Comparison of ENCODE assay signal across 4 worm cellular contexts in the genomic region with DNA sequence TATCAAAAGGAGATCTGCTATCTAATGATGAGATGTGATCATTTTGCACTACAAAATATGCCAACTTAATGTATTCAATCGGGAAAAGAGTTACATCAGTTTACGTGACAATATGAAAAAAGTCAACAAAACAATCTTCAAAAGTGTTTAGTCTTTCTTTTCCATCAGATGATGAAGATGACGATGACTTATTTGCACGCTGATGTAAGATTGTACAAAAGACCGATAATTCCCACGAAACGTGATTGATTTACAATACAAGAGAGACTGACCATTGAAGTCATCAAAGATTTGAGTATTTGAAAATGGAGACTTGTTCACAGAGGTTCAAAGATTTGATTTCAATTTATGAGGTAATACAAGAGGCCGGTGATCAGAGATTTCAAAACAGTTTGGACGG.
A peak's percentile ranks its signal among the peaks of the same experiment; 100 is the strongest.
TF ChIP-seq lines count a peak whose summit lies in the region.

No protein-coding gene starts in this region.

TF ChIP-seq in whole organism, L1 larva, 84 proteins besides CTCF, POLR2A, EP300 and RAD21 (continues in another document):
- TF ChIP-seq blmp-1 (tag; optimal IDR thresholded peaks at IDR 0.05; lab: Kevin White, UChicago) (no peak), zip-4 (GFP tag; optimal IDR thresholded peaks at IDR 0.05; lab: Kevin White, UChicago) (no peak), nhr-90 (tag; optimal IDR thresholded peaks at IDR 0.05; lab: Kevin White, UChicago; ENCODE audit: poor library complexity) (no peak), efl-3 (GFP tag; optimal IDR thresholded peaks at IDR 0.05; lab: Kevin White, UChicago) (no peak), ces-1 (GFP tag; optimal IDR thresholded peaks at IDR 0.05; lab: Kevin White, UChicago) (no peak), mef-2 (tag; optimal IDR thresholded peaks at IDR 0.05; lab: Kevin White, UChicago) (no peak), tlp-1 (tag; optimal IDR thresholded peaks at IDR 0.05; lab: Kevin White, UChicago) (no peak), nhr-85 (tag; lab: Kevin White, UChicago) (peak; percentile 90), lin-15B (tag; optimal IDR thresholded peaks at IDR 0.05; lab: Kevin White, UChicago) (no peak), ceh-88 (GFP tag; IDR thresholded peaks at IDR 0.05; lab: Robert Waterston, UW) (no peak), snpc-4 (tag; optimal IDR thresholded peaks at IDR 0.05; lab: Kevin White, UChicago) (no peak), nhr-20 (tag; optimal IDR thresholded peaks at IDR 0.05; lab: Kevin White, UChicago) (peak; percentile 52), pag-3 (tag; optimal IDR thresholded peaks at IDR 0.05; lab: Kevin White, UChicago; ENCODE audit: borderline replicate concordance, insufficient read depth) (no peak), pax-3 (tag; optimal IDR thresholded peaks at IDR 0.05; lab: Kevin White, UChicago) (no peak), F16B12.6 (tag; optimal IDR thresholded peaks at IDR 0.05; lab: Kevin White, UChicago) (no peak), nhr-71 (tag; optimal IDR thresholded peaks at IDR 0.05; lab: Kevin White, UChicago) (peak; percentile 49), elt-3 (tag; optimal IDR thresholded peaks at IDR 0.05; lab: Kevin White, UChicago) (no peak), lin-14 (GFP tag; optimal IDR thresholded peaks at IDR 0.05; lab: Kevin White, UChicago) (peak; percentile 57), fkh-4 (tag; optimal IDR thresholded peaks at IDR 0.05; lab: Kevin White, UChicago; ENCODE audit: borderline replicate concordance) (no peak), egl-13 (tag; optimal IDR thresholded peaks at IDR 0.05; lab: Kevin White, UChicago) (no peak), hlh-4 (tag; optimal IDR thresholded peaks at IDR 0.05; lab: Kevin White, UChicago) (no peak), nhr-12 (tag; optimal IDR thresholded peaks at IDR 0.05; lab: Kevin White, UChicago) (no peak)

TF ChIP-seq in whole organism, L2 larva, 48 proteins besides CTCF, POLR2A, EP300 and RAD21 (continues in another document):
- TF ChIP-seq gmeb-1 (tag; optimal IDR thresholded peaks at IDR 0.05; lab: Kevin White, UChicago), result no peak
- TF ChIP-seq nhr-6 (tag; optimal IDR thresholded peaks at IDR 0.05; lab: Kevin White, UChicago), result peak; percentile 13
- no peak for TF ChIP-seq alr-1 (tag; optimal IDR thresholded peaks at IDR 0.05; lab: Kevin White, UChicago)
- TF ChIP-seq nhr-25 (tag; optimal IDR thresholded peaks at IDR 0.05; lab: Kevin White, UChicago), result peak; percentile 87
- TF ChIP-seq ztf-11 (tag; optimal IDR thresholded peaks at IDR 0.05; lab: Kevin White, UChicago), result no peak
- no peak for TF ChIP-seq unc-55 (GFP tag; optimal IDR thresholded peaks at IDR 0.05; lab: Kevin White, UChicago)
- peak; percentile 95 for TF ChIP-seq nhr-129 (tag; optimal IDR thresholded peaks at IDR 0.05; lab: Kevin White, UChicago)
- TF ChIP-seq unc-62 (GFP tag; optimal IDR thresholded peaks at IDR 0.05; lab: Kevin White, UChicago), result no peak
- no peak for TF ChIP-seq ceh-82 (tag; optimal IDR thresholded peaks at IDR 0.05; lab: Kevin White, UChicago)
- TF ChIP-seq sma-9 (GFP tag; optimal IDR thresholded peaks at IDR 0.05; lab: Kevin White, UChicago), result peak; percentile 77
- no peak for TF ChIP-seq sma-9 (tag; optimal IDR thresholded peaks at IDR 0.05; lab: Kevin White, UChicago)
- no peak for TF ChIP-seq nhr-23 (tag; optimal IDR thresholded peaks at IDR 0.05; lab: Kevin White, UChicago)
- TF ChIP-seq blmp-1 (tag; optimal IDR thresholded peaks at IDR 0.05; lab: Kevin White, UChicago; ENCODE audit: insufficient read depth), result peak; percentile 20
- peak; percentile 42 for TF ChIP-seq nhr-21 (tag; optimal IDR thresholded peaks at IDR 0.05; lab: Kevin White, UChicago)
- no peak for TF ChIP-seq peb-1 (tag; optimal IDR thresholded peaks at IDR 0.05; lab: Kevin White, UChicago)
- no peak for TF ChIP-seq egl-27 (tag; optimal IDR thresholded peaks at IDR 0.05; lab: Kevin White, UChicago)
- no peak for TF ChIP-seq elt-1 (tag; optimal IDR thresholded peaks at IDR 0.05; lab: Kevin White, UChicago)
- no peak for TF ChIP-seq nhr-10 (tag; optimal IDR thresholded peaks at IDR 0.05; lab: Kevin White, UChicago)
- TF ChIP-seq fos-1 (tag; optimal IDR thresholded peaks at IDR 0.05; lab: Kevin White, UChicago), result no peak
- no peak for TF ChIP-seq mab-5 (tag; optimal IDR thresholded peaks at IDR 0.05; lab: Kevin White, UChicago)
- no peak for TF ChIP-seq F13H6.1 (tag; optimal IDR thresholded peaks at IDR 0.05; lab: Kevin White, UChicago)
- TF ChIP-seq ZK546.5 (tag; optimal IDR thresholded peaks at IDR 0.05; lab: Kevin White, UChicago), result no peak
- no peak for TF ChIP-seq snpc-4 (tag; optimal IDR thresholded peaks at IDR 0.05; lab: Kevin White, UChicago)
- peak in 1 of 2 experiments; percentile 8 for TF ChIP-seq mdl-1 (tag; optimal IDR thresholded peaks at IDR 0.05; lab: Kevin White, UChicago)

TF ChIP-seq in whole organism, L3 larva, 47 proteins besides CTCF, POLR2A, EP300 and RAD21:
- TF ChIP-seq lin-15B (tag; optimal IDR thresholded peaks at IDR 0.05; lab: Kevin White, UChicago) (no peak), nhr-28 (tag; optimal IDR thresholded peaks at IDR 0.05; lab: Kevin White, UChicago) (no peak), tbx-2 (tag; optimal IDR thresholded peaks at IDR 0.05; lab: Kevin White, UChicago) (no peak), nhr-12 (tag; optimal IDR thresholded peaks at IDR 0.05; lab: Kevin White, UChicago) (no peak), zag-1 (tag; optimal IDR thresholded peaks at IDR 0.05; lab: Kevin White, UChicago) (no peak), pha-4 (tag; optimal IDR thresholded peaks at IDR 0.05; lab: Kevin White, UChicago) (no peak), nhr-43 (tag; optimal IDR thresholded peaks at IDR 0.05; lab: Kevin White, UChicago; ENCODE audit: poor library complexity, severe bottlenecking) (peak; percentile 2), nhr-25 (tag; optimal IDR thresholded peaks at IDR 0.05; lab: Kevin White, UChicago) (peak; percentile 3), fos-1 (tag; optimal IDR thresholded peaks at IDR 0.05; lab: Kevin White, UChicago) (no peak), nhr-67 (tag; optimal IDR thresholded peaks at IDR 0.05; lab: Kevin White, UChicago) (no peak), elt-1 (tag; optimal IDR thresholded peaks at IDR 0.05; lab: Kevin White, UChicago) (peak; percentile 80), hmg-11 (tag; optimal IDR thresholded peaks at IDR 0.05; lab: Kevin White, UChicago) (no peak), nfya-1 (tag; optimal IDR thresholded peaks at IDR 0.05; lab: Kevin White, UChicago; ENCODE audit: insufficient read depth) (no peak), egl-5 (tag; optimal IDR thresholded peaks at IDR 0.05; lab: Kevin White, UChicago) (no peak), ceh-16 (tag; optimal IDR thresholded peaks at IDR 0.05; lab: Kevin White, UChicago) (no peak), pqm-1 (tag; optimal IDR thresholded peaks at IDR 0.05; lab: Kevin White, UChicago) (no peak), lin-39 (tag; optimal IDR thresholded peaks at IDR 0.05; lab: Kevin White, UChicago) (no peak), unc-62 (GFP tag; optimal IDR thresholded peaks at IDR 0.05; lab: Kevin White, UChicago) (no peak), lsy-12 (tag; optimal IDR thresholded peaks at IDR 0.05; lab: Kevin White, UChicago) (no peak)

TF ChIP-seq in whole organism, L4 larva, 104 proteins besides CTCF, POLR2A, EP300 and RAD21:
- TF ChIP-seq hlh-30 (tag; optimal IDR thresholded peaks at IDR 0.05; lab: Kevin White, UChicago; ENCODE audit: insufficient read depth) (peak; percentile 23), dmd-6 (GFP tag; IDR thresholded peaks at IDR 0.05; lab: Robert Waterston, UW) (no peak), nhr-28 (tag; optimal IDR thresholded peaks at IDR 0.05; lab: Kevin White, UChicago) (peak; percentile 64), ztf-7 (tag; optimal IDR thresholded peaks at IDR 0.05; lab: Kevin White, UChicago) (peak; percentile 83), hif-1 (tag; optimal IDR thresholded peaks at IDR 0.05; lab: Kevin White, UChicago) (peak in 1 of 2 experiments; percentile 43)
